Fruit fly (Drosophila melanogaster): ENCODE results near the gene CG17404.

- TF ChIP-seq lov (optimal IDR thresholded peaks at IDR 0.05) (no peak), lov (GFP tag; IDR thresholded peaks at IDR 0.05) (no peak), dan (GFP tag; IDR thresholded peaks at IDR 0.05) (no peak)
Observed at dm6 chr3R:12214201-12214600, 10.6 kb downstream of the CG17404 start, which contains the start of gene CG14742.
